Fruit fly (Drosophila melanogaster) whole organism, embryonic: ENCODE data around the gene CG11726.
A peak's percentile ranks its signal among the peaks of the same experiment; 100 is the strongest.

Experiments used
- B-H1 ChIP-seq: fragments of 200-800 bp; sonication (Bioruptor generic); IDR thresholded peaks from 3 replicates; pipeline ENCODE4 v1.3.6; 2022; ENCODE audit warnings: missing biosample characterization, missing genetic modification characterization
- CG10274 ChIP-seq: fragments of 200-800 bp; sonication (Bioruptor generic); optimal IDR thresholded peaks from 3 replicates; lab custom pipeline; 2017; ENCODE audit warnings: missing biosample characterization, mild to moderate bottlenecking, missing genetic modification characterization
- CG10565 ChIP-seq: fragments of 200-800 bp; sonication (Bioruptor generic); optimal IDR thresholded peaks from 3 replicates; lab custom pipeline; 2016; ENCODE audit warnings: missing biosample characterization, mild to moderate bottlenecking, missing genetic modification characterization
- CG11247 ChIP-seq: fragments of 200-800 bp; sonication (Bioruptor generic); IDR thresholded peaks from 2 replicates; pipeline ENCODE4 v1.3.6; 2022; ENCODE audit warnings: missing biosample characterization, missing genetic modification characterization
- CG11560 ChIP-seq: fragments of 200-800 bp; sonication (Bioruptor generic); IDR thresholded peaks from 3 replicates; pipeline ENCODE4 v1.3.6; 2022; ENCODE audit warnings: missing biosample characterization, missing genetic modification characterization
- CG1233 ChIP-seq: fragments of 200-800 bp; sonication (Bioruptor generic); optimal IDR thresholded peaks from 4 replicates; lab custom pipeline; 2018; ENCODE audit warnings: missing biosample characterization, mild to moderate bottlenecking, missing genetic modification characterization
- CG15601 ChIP-seq: fragments of 200-800 bp; sonication (Bioruptor generic); optimal IDR thresholded peaks from 3 replicates; lab custom pipeline; 2019; ENCODE audit warnings: missing biosample characterization, mild to moderate bottlenecking, missing genetic modification characterization, moderate library complexity
- CG18619 ChIP-seq: fragments of 200-800 bp; sonication (Bioruptor generic); optimal IDR thresholded peaks from 3 replicates; lab custom pipeline; 2017; ENCODE audit warnings: missing biosample characterization, mild to moderate bottlenecking, missing genetic modification characterization
- CG2199 ChIP-seq: fragments of 200-800 bp; sonication (Bioruptor generic); IDR thresholded peaks from 3 replicates; pipeline ENCODE4 v1.3.6; 2022; ENCODE audit warnings: missing biosample characterization, missing genetic modification characterization
- CG2875 ChIP-seq: fragments of 200-800 bp; sonication (Bioruptor generic); optimal IDR thresholded peaks from 2 replicates; lab custom pipeline; 2017; ENCODE audit warnings: missing biosample characterization, mild to moderate bottlenecking, missing genetic modification characterization, missing genetic modification reagents
- CG30020 ChIP-seq: fragments of 200-800 bp; optimal IDR thresholded peaks from 2 replicates; lab custom pipeline; 2019; ENCODE audit warnings: missing biosample characterization, mild to moderate bottlenecking, missing genetic modification characterization, moderate library complexity
- CG31388 ChIP-seq: fragments of 200-800 bp; sonication (Bioruptor generic); optimal IDR thresholded peaks from 2 replicates; lab custom pipeline; 2016; ENCODE audit warnings: missing biosample characterization, missing genetic modification characterization
- CG6654 ChIP-seq: fragments of 200-800 bp; sonication (Bioruptor generic); optimal IDR thresholded peaks from 2 replicates; lab custom pipeline; 2017; ENCODE audit warnings: missing biosample characterization, mild to moderate bottlenecking, missing genetic modification characterization
- CG7271 ChIP-seq: fragments of 200-800 bp; sonication (Bioruptor generic); optimal IDR thresholded peaks from 2 replicates; lab custom pipeline; 2018; ENCODE audit warnings: missing biosample characterization, mild to moderate bottlenecking, missing genetic modification characterization, moderate library complexity
- CG8359 ChIP-seq: fragments of 200-800 bp; sonication (Bioruptor generic); optimal IDR thresholded peaks from 2 replicates; lab custom pipeline; 2017; ENCODE audit warnings: missing biosample characterization, mild to moderate bottlenecking, missing genetic modification characterization, borderline replicate concordance
- CG9876 ChIP-seq: fragments of 200-800 bp; sonication (Bioruptor generic); optimal IDR thresholded peaks from 2 replicates; lab custom pipeline; 2016; ENCODE audit warnings: missing biosample characterization, missing genetic modification characterization
- CkIIα-i1 ChIP-seq: fragments of 200-800 bp; sonication (Bioruptor generic); IDR thresholded peaks from 2 replicates; pipeline ENCODE4 v1.3.6; 2022; ENCODE audit warnings: missing biosample characterization, missing genetic modification characterization
- Dfd ChIP-seq, 2 experiments: fragments of >200 bp; optimal IDR thresholded peaks; 2 replicates each; lab custom pipeline; 2017; ENCODE audit warnings: missing biosample characterization in 2 of 2, missing genetic modification characterization in 2 of 2
- H15 ChIP-seq: fragments of 200-800 bp; sonication (Bioruptor generic); IDR thresholded peaks from 3 replicates; pipeline ENCODE4 v1.3.6; 2022; ENCODE audit warnings: missing biosample characterization, missing genetic modification characterization
- HHEX ChIP-seq: fragments of 200-800 bp; sonication (Bioruptor generic); optimal IDR thresholded peaks from 3 replicates; lab custom pipeline; 2017; ENCODE audit warnings: missing biosample characterization, mild to moderate bottlenecking, missing genetic modification characterization, missing genetic modification reagents
- Hey ChIP-seq: fragments of 200-800 bp; sonication (Bioruptor generic); optimal IDR thresholded peaks from 3 replicates; lab custom pipeline; 2018; ENCODE audit warnings: missing biosample characterization, mild to moderate bottlenecking, missing genetic modification characterization
- MTF-1 ChIP-seq: fragments of 200-800 bp; sonication (Bioruptor generic); optimal IDR thresholded peaks from 2 replicates; lab custom pipeline; 2018; ENCODE audit warnings: missing biosample characterization, mild to moderate bottlenecking, missing genetic modification characterization, borderline replicate concordance
- Nf-YC ChIP-seq: fragments of 200-800 bp; optimal IDR thresholded peaks from 3 replicates; lab custom pipeline; 2019; ENCODE audit warnings: missing biosample characterization, mild to moderate bottlenecking, missing genetic modification characterization, moderate library complexity
- Sox100B ChIP-seq: fragments of 200-800 bp; sonication (Bioruptor generic); optimal IDR thresholded peaks from 3 replicates; lab custom pipeline; 2018; ENCODE audit warnings: missing biosample characterization, mild to moderate bottlenecking, missing genetic modification characterization
- Sry-δ ChIP-seq: fragments of 200-800 bp; sonication (Bioruptor generic); optimal IDR thresholded peaks from 2 replicates; lab custom pipeline; 2016; ENCODE audit warnings: missing biosample characterization, missing genetic modification characterization
- Ssrp ChIP-seq: fragments of 200-800 bp; sonication (Bioruptor generic); optimal IDR thresholded peaks from 2 replicates; lab custom pipeline; 2018; ENCODE audit warnings: missing biosample characterization, mild to moderate bottlenecking, missing genetic modification characterization, moderate library complexity
- Tbp ChIP-seq: fragments of >200 bp; optimal IDR thresholded peaks from 2 replicates; lab custom pipeline; 2018; ENCODE audit warnings: missing biosample characterization, missing genetic modification characterization
- ab ChIP-seq: fragments of 200-800 bp; sonication (Bioruptor generic); optimal IDR thresholded peaks from 2 replicates; lab custom pipeline; 2016; ENCODE audit warnings: missing biosample characterization, missing genetic modification characterization
- al ChIP-seq: fragments of 200-800 bp; sonication (Bioruptor generic); IDR thresholded peaks from 2 replicates; pipeline ENCODE4 v1.3.6; 2022; ENCODE audit warnings: missing biosample characterization, missing genetic modification characterization
- bcd ChIP-seq: fragments of 200-800 bp; sonication (Bioruptor generic); optimal IDR thresholded peaks from 2 replicates; lab custom pipeline; 2017; ENCODE audit warnings: missing biosample characterization, mild to moderate bottlenecking, missing genetic modification characterization
- bsh ChIP-seq, 2 experiments: fragments of 200-800 bp; sonication (Bioruptor generic); optimal IDR thresholded peaks; 2 replicates each; lab custom pipeline; 2017 to 2018; ENCODE audit warnings: mild to moderate bottlenecking in 2 of 2, missing biosample characterization in 2 of 2, missing genetic modification characterization in 2 of 2, moderate library complexity in 1 of 2
- btn ChIP-seq: fragments of 200-800 bp; sonication (Bioruptor generic); optimal IDR thresholded peaks from 2 replicates; lab custom pipeline; 2016; ENCODE audit warnings: missing biosample characterization, missing genetic modification characterization
- crol ChIP-seq: fragments of 200-800 bp; sonication (Bioruptor generic); IDR thresholded peaks from 2 replicates; pipeline ENCODE4 v1.3.6; 2022; ENCODE audit warnings: missing biosample characterization, missing genetic modification characterization
- crp ChIP-seq, 2 experiments: fragments of 200-800 bp; sonication (Bioruptor generic); optimal IDR thresholded peaks; 2 replicates in 1 of 2; 3 replicates in 1 of 2; lab custom pipeline; 2017; ENCODE audit warnings: missing biosample characterization in 2 of 2, missing genetic modification characterization in 2 of 2, mild to moderate bottlenecking in 1 of 2, moderate library complexity in 1 of 2
- ems ChIP-seq: fragments of 200-800 bp; sonication (Bioruptor generic); optimal IDR thresholded peaks from 3 replicates; lab custom pipeline; 2016; ENCODE audit warnings: missing biosample characterization, missing genetic modification characterization
- en ChIP-seq: fragments of 200-800 bp; sonication (Bioruptor generic); optimal IDR thresholded peaks from 2 replicates; lab custom pipeline; 2016; ENCODE audit warnings: missing biosample characterization, missing genetic modification characterization
- exex ChIP-seq: fragments of 200-800 bp; sonication (Bioruptor generic); optimal IDR thresholded peaks from 4 replicates; lab custom pipeline; 2018; ENCODE audit warnings: missing biosample characterization, mild to moderate bottlenecking, missing genetic modification characterization, moderate library complexity
- gcm ChIP-seq: fragments of 200-800 bp; sonication (Bioruptor generic); optimal IDR thresholded peaks from 2 replicates; lab custom pipeline; 2019; ENCODE audit warnings: missing biosample characterization, mild to moderate bottlenecking, missing genetic modification characterization, moderate library complexity
- gcm2 ChIP-seq: fragments of 200-800 bp; sonication (Bioruptor generic); optimal IDR thresholded peaks from 2 replicates; lab custom pipeline; 2016; ENCODE audit warnings: missing biosample characterization, missing genetic modification characterization
- grau ChIP-seq: fragments of 200-800 bp; optimal IDR thresholded peaks from 3 replicates; lab custom pipeline; 2019; ENCODE audit warnings: missing biosample characterization, mild to moderate bottlenecking, missing genetic modification characterization, moderate library complexity
- h ChIP-seq: fragments of >200 bp; optimal IDR thresholded peaks from 2 replicates; lab custom pipeline; 2017
- ham ChIP-seq: fragments of 200-800 bp; sonication (Bioruptor generic); IDR thresholded peaks from 2 replicates; pipeline ENCODE4 v1.3.6; 2022; ENCODE audit warnings: missing biosample characterization, missing genetic modification characterization
- hth ChIP-seq: fragments of >200 bp; optimal IDR thresholded peaks from 2 replicates; lab custom pipeline; 2017; ENCODE audit warnings: inconsistent platforms
- jing ChIP-seq: fragments of 200-800 bp; sonication (Bioruptor generic); optimal IDR thresholded peaks from 2 replicates; lab custom pipeline; 2018; ENCODE audit warnings: missing biosample characterization, mild to moderate bottlenecking, missing genetic modification characterization
- odd ChIP-seq: fragments of 200-800 bp; sonication (Bioruptor generic); optimal IDR thresholded peaks from 2 replicates; lab custom pipeline; 2017; ENCODE audit warnings: missing biosample characterization, mild to moderate bottlenecking, missing genetic modification characterization
- pan ChIP-seq, 4 experiments: fragments of >200 bp in 3 of 4; fragments of 200-800 bp in 1 of 4; sonication (Bioruptor generic) in 1 of 4; optimal IDR thresholded peaks in 3 of 4; IDR thresholded peaks in 1 of 4; 2 replicates each; pipeline versions ENCODE4 v1.3.6 to Lab custom; 2017 to 2022; ENCODE audit warnings: missing biosample characterization in 2 of 4, missing genetic modification characterization in 2 of 4, mixed read lengths in 1 of 4
- tap ChIP-seq: fragments of 200-800 bp; optimal IDR thresholded peaks from 3 replicates; lab custom pipeline; 2019; ENCODE audit warnings: missing biosample characterization, mild to moderate bottlenecking, missing genetic modification characterization, moderate library complexity
- tna ChIP-seq: fragments of 200-800 bp; sonication (Bioruptor generic); IDR thresholded peaks from 2 replicates; pipeline ENCODE4 v1.3.6; 2022; ENCODE audit warnings: missing biosample characterization, missing genetic modification characterization; ENCODE audit not compliant: partially characterized antibody
- ttk ChIP-seq: fragments of 200-800 bp; sonication (Bioruptor generic); IDR thresholded peaks from 2 replicates; pipeline ENCODE4 v2.1.2; 2022; ENCODE audit warnings: missing biosample characterization, missing genetic modification characterization
- wdn ChIP-seq: fragments of 200-800 bp; sonication (Bioruptor generic); IDR thresholded peaks from 2 replicates; pipeline ENCODE4 v1.3.6; 2022; ENCODE audit warnings: missing biosample characterization, missing genetic modification characterization
- zfh2 ChIP-seq: fragments of 200-800 bp; sonication (Bioruptor generic); optimal IDR thresholded peaks from 2 replicates; lab custom pipeline; 2016; ENCODE audit warnings: missing biosample characterization, missing genetic modification characterization

Gene CG11726

DNA sequence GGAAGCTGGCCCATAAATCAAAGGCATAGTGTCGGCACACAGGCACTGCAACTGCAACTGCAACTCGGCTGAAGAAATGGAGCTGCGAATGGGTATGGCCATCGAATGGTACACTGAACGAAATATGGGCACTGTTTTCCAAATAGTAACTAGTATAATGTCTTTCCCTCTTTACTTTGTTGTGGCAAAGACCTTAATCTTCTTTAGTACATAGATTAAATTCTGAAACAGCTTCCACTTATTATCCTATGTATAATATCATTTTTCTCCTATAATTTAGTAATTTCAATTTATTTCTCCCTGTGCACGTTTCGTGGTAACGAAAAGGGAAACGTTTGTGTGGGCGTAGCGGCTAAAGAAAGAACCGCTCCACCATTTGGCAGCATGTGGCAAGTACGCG lies 19.2 kb upstream of the CG11726 start (continued):
- TF ChIP-seq CG2875 (GFP tag; lab: Kevin White, UChicago) (peak; percentile 73), CG8359 (peak; percentile 67), Ssrp (peak; percentile 81), CG11560 (tag; lab: Robert Waterston, UW) (no peak), CG11247 (no peak), pan (optimal IDR thresholded peaks at IDR 0.05; lab: Kevin White, UChicago) (no peak), pan (GFP tag; optimal IDR thresholded peaks at IDR 0.05 in 1 of 2, IDR thresholded peaks at IDR 0.05 in 1 of 2) (peak in 1 of 2 experiments; percentile 46), CG10274 (GFP tag; lab: Kevin White, UChicago) (peak; percentile 32), ems (GFP tag; lab: Kevin White, UChicago) (no peak), Sox100B (GFP tag; lab: Kevin White, UChicago) (peak; percentile 62), zfh2 (no peak), crol (GFP tag; lab: Robert Waterston, UW) (no peak), CG7271 (tag; lab: Kevin White, UChicago) (no peak), CG15601 (peak; percentile 86), B-H1 (peak; percentile 33; the same call in 1 of the 3 replicates), wdn (no peak), gcm (GFP tag; lab: Kevin White, UChicago) (peak; percentile 70), tna (no peak), CG2199 (GFP tag; lab: Robert Waterston, UW) (peak; percentile 7; the same call in 2 of the 3 replicates), Tbp (GFP tag; lab: Kevin White, UChicago) (no peak), en (GFP tag; lab: Kevin White, UChicago) (no peak), hth (lab: Kevin White, UChicago) (no peak), ttk (GFP tag; lab: Robert Waterston, UW) (peak; percentile 54; the same call in 1 of the 2 replicates), HHEX (GFP tag; lab: Kevin White, UChicago) (peak; percentile 16), CG18619 (GFP tag; lab: Kevin White, UChicago) (peak; percentile 60), CG6654 (peak; percentile 21), btn (no peak), tap (peak; percentile 63), ham (GFP tag; lab: Robert Waterston, UW) (no peak), CG30020 (tag; lab: Kevin White, UChicago) (peak; percentile 24), ab (GFP tag; lab: Kevin White, UChicago) (no peak), H15 (0 out of 3 replicates have a peak, but pooled peaks have one; percentile 5), Dfd (GFP tag; optimal IDR thresholded peaks at IDR 0.05; lab: Kevin White, UChicago) (no peak), odd (GFP tag; lab: Kevin White, UChicago) (peak; percentile 32), Nf-YC (no peak), CG9876 (GFP tag; lab: Kevin White, UChicago) (no peak), gcm2 (GFP tag; lab: Kevin White, UChicago) (no peak), jing (GFP tag; lab: Kevin White, UChicago) (peak; percentile 61), exex (tag; lab: Kevin White, UChicago) (no peak), bcd (peak; percentile 45), CG1233 (GFP tag; lab: Kevin White, UChicago) (peak; percentile 56), Sry-δ (GFP tag; lab: Kevin White, UChicago) (no peak), Hey (tag; lab: Kevin White, UChicago) (no peak), CG31388 (no peak), grau (peak; percentile 67), crp (GFP tag; optimal IDR thresholded peaks at IDR 0.05; lab: Kevin White, UChicago) (peak in 1 of 2 experiments; percentile 9), MTF-1 (peak; percentile 59), bsh (GFP tag; optimal IDR thresholded peaks at IDR 0.05; lab: Kevin White, UChicago) (peak; percentile 22 to 88), h (lab: Kevin White, UChicago) (no peak), CkIIα-i1 (no peak), al (GFP tag; lab: Robert Waterston, UW) (no peak), CG10565 (peak; percentile 14)
